Worm (Caenorhabditis elegans) whole organism, L2 larva: ENCODE measurements around the gene dsb-2.

ENCODE experiments used
- C34F6.9 ChIP-seq: fragments of 150-350 bp; optimal IDR thresholded peaks from 2 replicates; lab custom pipeline; 2014; ENCODE audit warnings: missing biosample characterization, missing genetic modification characterization
- F13H6.1 ChIP-seq: sonication (generic microtip); optimal IDR thresholded peaks from 2 replicates; lab custom pipeline; 2016; ENCODE audit warnings: missing genetic modification characterization, missing compliant biosample characterization
- Y55F3AM.14 ChIP-seq: fragments of 200-800 bp; sonication (Bioruptor generic); optimal IDR thresholded peaks from 2 replicates; lab custom pipeline; 2018; ENCODE audit warnings: mild to moderate bottlenecking, missing genetic modification characterization, missing compliant biosample characterization
- alr-1 ChIP-seq: fragments of 150-350 bp; optimal IDR thresholded peaks from 2 replicates; lab custom pipeline; 2014; ENCODE audit warnings: missing biosample characterization, missing genetic modification characterization
- aly-2 ChIP-seq: fragments of 150-350 bp; optimal IDR thresholded peaks from 2 replicates; lab custom pipeline; 2014; ENCODE audit warnings: missing biosample characterization, missing genetic modification characterization
- ama-1 ChIP-seq: fragments of 150-350 bp; optimal IDR thresholded peaks from 2 replicates; lab custom pipeline; 2018; ENCODE audit warnings: inconsistent platforms
- blmp-1 ChIP-seq: sonication (generic microtip); optimal IDR thresholded peaks from 2 replicates; lab custom pipeline; 2017; ENCODE audit warnings: missing genetic modification characterization, mild to moderate bottlenecking, missing compliant biosample characterization, antibody characterized with exemption, moderate library complexity; ENCODE audit not compliant: insufficient read depth
- ceh-16 ChIP-seq: fragments of 150-350 bp; optimal IDR thresholded peaks from 2 replicates; lab custom pipeline; 2014; ENCODE audit warnings: missing biosample characterization, missing genetic modification characterization
- ceh-82 ChIP-seq: fragments of 150-350 bp; optimal IDR thresholded peaks from 2 replicates; lab custom pipeline; 2014; ENCODE audit warnings: missing biosample characterization, missing genetic modification characterization
- crh-2 ChIP-seq: sonication (generic microtip); optimal IDR thresholded peaks from 2 replicates; lab custom pipeline; 2017; ENCODE audit warnings: missing biosample characterization, missing genetic modification characterization
- egl-27 ChIP-seq: sonication (generic microtip); optimal IDR thresholded peaks from 3 replicates; lab custom pipeline; 2017; ENCODE audit warnings: missing biosample characterization, missing genetic modification reagents, missing genetic modification characterization
- fos-1 ChIP-seq: fragments of 150-350 bp; optimal IDR thresholded peaks from 2 replicates; lab custom pipeline; 2014; ENCODE audit warnings: missing biosample characterization, missing genetic modification characterization
- gmeb-1 ChIP-seq: fragments of 150-350 bp; optimal IDR thresholded peaks from 2 replicates; lab custom pipeline; 2014; ENCODE audit warnings: missing biosample characterization, missing genetic modification characterization
- lin-11 ChIP-seq: fragments of 150-350 bp; sonication (generic microtip); optimal IDR thresholded peaks from 2 replicates; lab custom pipeline; 2014; ENCODE audit warnings: missing biosample characterization, missing genetic modification characterization, inconsistent platforms, mixed read lengths
- lin-13 ChIP-seq: fragments of 150-350 bp; optimal IDR thresholded peaks from 2 replicates; lab custom pipeline; 2014; ENCODE audit warnings: missing biosample characterization, missing genetic modification reagents, missing genetic modification characterization
- lin-39 ChIP-seq: fragments of 150-350 bp; optimal IDR thresholded peaks from 2 replicates; lab custom pipeline; 2014; ENCODE audit warnings: missing biosample characterization, missing genetic modification reagents, missing genetic modification characterization
- lsy-2 ChIP-seq, 2 experiments: fragments of 150-350 bp in 1 of 2; sonication (generic microtip) in 1 of 2; optimal IDR thresholded peaks; 2 replicates each; lab custom pipeline; 2014 to 2017; ENCODE audit warnings: missing biosample characterization in 2 of 2, missing genetic modification characterization in 2 of 2
- mab-5 ChIP-seq: fragments of 150-350 bp; optimal IDR thresholded peaks from 2 replicates; lab custom pipeline; 2014; ENCODE audit warnings: missing biosample characterization, missing genetic modification characterization
- mdl-1 ChIP-seq, 2 experiments: fragments of 150-350 bp in 1 of 2; sonication (generic microtip) in 1 of 2; optimal IDR thresholded peaks; 2 replicates each; lab custom pipeline; 2017; ENCODE audit warnings: missing biosample characterization in 2 of 2, missing genetic modification characterization in 2 of 2
- nhr-11 ChIP-seq: fragments of 150-350 bp; optimal IDR thresholded peaks from 2 replicates; lab custom pipeline; 2014; ENCODE audit warnings: missing biosample characterization, missing genetic modification characterization
- nhr-12 ChIP-seq: fragments of 150-350 bp; optimal IDR thresholded peaks from 2 replicates; lab custom pipeline; 2014; ENCODE audit warnings: missing biosample characterization, missing genetic modification characterization
- nhr-129 ChIP-seq: fragments of 150-350 bp; optimal IDR thresholded peaks from 2 replicates; lab custom pipeline; 2014; ENCODE audit warnings: missing biosample characterization, missing genetic modification characterization
- nhr-21 ChIP-seq: fragments of 150-350 bp; optimal IDR thresholded peaks from 2 replicates; lab custom pipeline; 2014; ENCODE audit warnings: missing biosample characterization, missing genetic modification characterization
- nhr-23 ChIP-seq: fragments of 150-350 bp; optimal IDR thresholded peaks from 2 replicates; lab custom pipeline; 2014; ENCODE audit warnings: missing biosample characterization, missing genetic modification reagents, missing genetic modification characterization
- nhr-237 ChIP-seq: fragments of 150-350 bp; optimal IDR thresholded peaks from 2 replicates; lab custom pipeline; 2014; ENCODE audit warnings: missing biosample characterization, missing genetic modification characterization
- nhr-25 ChIP-seq: fragments of 150-350 bp; sonication (generic microtip); optimal IDR thresholded peaks from 3 replicates; lab custom pipeline; 2014; ENCODE audit warnings: missing biosample characterization, missing genetic modification characterization
- nhr-6 ChIP-seq: fragments of 150-350 bp; optimal IDR thresholded peaks from 2 replicates; lab custom pipeline; 2014; ENCODE audit warnings: missing biosample characterization, missing genetic modification characterization
- nhr-77 ChIP-seq: fragments of 150-350 bp; optimal IDR thresholded peaks from 2 replicates; lab custom pipeline; 2014; ENCODE audit warnings: missing biosample characterization, missing genetic modification characterization
- peb-1 ChIP-seq: fragments of 150-350 bp; optimal IDR thresholded peaks from 2 replicates; lab custom pipeline; 2014; ENCODE audit warnings: missing biosample characterization, missing genetic modification characterization
- sem-4 ChIP-seq: fragments of 150-350 bp; optimal IDR thresholded peaks from 2 replicates; lab custom pipeline; 2014; ENCODE audit warnings: missing biosample characterization, missing genetic modification reagents, missing genetic modification characterization
- skn-1 ChIP-seq: sonication (generic microtip); optimal IDR thresholded peaks from 2 replicates; lab custom pipeline; 2017; ENCODE audit warnings: missing biosample characterization, missing genetic modification characterization
- sma-3 ChIP-seq: sonication (generic microtip); optimal IDR thresholded peaks from 2 replicates; lab custom pipeline; 2016; ENCODE audit warnings: missing genetic modification reagents, missing genetic modification characterization, missing compliant biosample characterization
- sma-9 ChIP-seq, 2 experiments: fragments of 150-350 bp in 1 of 2; sonication (generic microtip) in 1 of 2; optimal IDR thresholded peaks; 2 replicates each; lab custom pipeline; 2014 to 2016; ENCODE audit warnings: missing genetic modification characterization in 2 of 2, mild to moderate bottlenecking in 1 of 2, missing biosample characterization in 1 of 2, missing compliant biosample characterization in 1 of 2, missing genetic modification reagents in 1 of 2, moderate library complexity in 1 of 2
- snpc-4 ChIP-seq: fragments of 150-350 bp; optimal IDR thresholded peaks from 2 replicates; lab custom pipeline; 2014; ENCODE audit warnings: missing biosample characterization, missing genetic modification characterization
- unc-39 ChIP-seq: fragments of 150-350 bp; optimal IDR thresholded peaks from 2 replicates; lab custom pipeline; 2014; ENCODE audit warnings: missing biosample characterization, missing genetic modification characterization
- unc-55 ChIP-seq: fragments of 150-350 bp; sonication (generic microtip); optimal IDR thresholded peaks from 3 replicates; lab custom pipeline; 2014; ENCODE audit warnings: missing biosample characterization, missing genetic modification reagents, missing genetic modification characterization
- unc-62 ChIP-seq: fragments of 150-350 bp; optimal IDR thresholded peaks from 2 replicates; lab custom pipeline; 2014; ENCODE audit warnings: missing biosample characterization, missing genetic modification reagents, missing genetic modification characterization
- ztf-1 ChIP-seq: fragments of 200-800 bp; sonication (Bioruptor generic); conservative IDR thresholded peaks from 2 replicates; pipeline ENCODE4 v1.3.6; 2022; ENCODE audit warnings: missing genetic modification characterization, missing compliant biosample characterization
- ztf-4 ChIP-seq: fragments of 150-350 bp; optimal IDR thresholded peaks from 2 replicates; lab custom pipeline; 2014; ENCODE audit warnings: missing biosample characterization, missing genetic modification characterization

dsb-2 gene

DNA sequence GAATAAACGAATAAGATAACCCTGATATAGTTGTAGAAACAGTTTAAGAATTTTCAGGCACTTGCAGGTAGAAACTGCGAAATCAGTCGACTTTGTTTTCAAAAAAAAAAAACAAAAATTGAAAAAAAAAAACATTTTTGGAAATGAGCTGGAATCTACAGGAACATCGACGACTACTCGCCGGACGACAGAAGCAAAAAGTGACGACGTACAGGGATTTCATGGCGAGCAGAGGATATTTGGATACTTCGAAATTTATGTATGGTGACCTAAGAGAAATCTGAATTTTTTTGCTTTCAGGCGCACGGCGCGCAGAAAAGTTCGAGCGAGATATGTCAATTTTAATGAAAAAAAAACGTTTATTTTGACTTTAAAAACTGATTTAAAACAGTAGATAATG, 9.8 kb upstream of the dsb-2 start:
- TF ChIP-seq alr-1 (tag; lab: Kevin White, UChicago) (no peak), ceh-82 (tag; lab: Kevin White, UChicago) (no peak), unc-62 (GFP tag; lab: Kevin White, UChicago) (no peak), nhr-12 (no peak), nhr-11 (tag; lab: Kevin White, UChicago) (no peak), aly-2 (tag; lab: Kevin White, UChicago) (no peak)

DNA sequence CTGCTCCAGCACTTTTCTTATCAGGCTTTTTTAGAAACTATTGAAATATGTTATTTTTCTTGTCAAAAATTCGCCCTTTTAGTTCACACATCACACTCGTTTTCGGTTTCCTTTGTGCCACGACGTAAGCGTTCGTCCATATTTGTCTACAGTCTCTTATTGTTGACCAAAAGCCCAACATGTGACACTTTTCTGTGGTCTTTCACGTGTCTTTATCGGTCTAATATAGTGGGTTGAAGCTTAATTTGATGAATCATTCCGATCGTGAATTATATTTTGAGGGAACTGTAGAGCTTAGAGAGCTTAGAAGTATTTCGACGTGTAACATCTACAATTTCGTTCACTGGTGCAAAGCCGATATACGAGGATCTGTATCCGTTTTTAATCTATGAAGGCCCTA, 6.6 kb upstream of the dsb-2 start:
- TF ChIP-seq unc-55 (GFP tag; lab: Kevin White, UChicago): no peak
- peak in 1 of 2 experiments; percentile 5 for TF ChIP-seq lsy-2 (tag; optimal IDR thresholded peaks at IDR 0.05; lab: Kevin White, UChicago)
- no peak for TF ChIP-seq ztf-4 (tag; lab: Kevin White, UChicago)
- no peak for TF ChIP-seq nhr-77
- no peak for TF ChIP-seq peb-1
- TF ChIP-seq nhr-129: peak; percentile 19
- TF ChIP-seq nhr-12: no peak
- TF ChIP-seq crh-2 (tag; lab: Kevin White, UChicago): peak; percentile 44
- TF ChIP-seq Y55F3AM.14: no peak
- TF ChIP-seq skn-1 (tag; lab: Kevin White, UChicago): no peak
- TF ChIP-seq F13H6.1: peak; percentile 33
- TF ChIP-seq sem-4 (tag; lab: Kevin White, UChicago): no peak
- no peak for TF ChIP-seq blmp-1 (tag; lab: Kevin White, UChicago)

DNA sequence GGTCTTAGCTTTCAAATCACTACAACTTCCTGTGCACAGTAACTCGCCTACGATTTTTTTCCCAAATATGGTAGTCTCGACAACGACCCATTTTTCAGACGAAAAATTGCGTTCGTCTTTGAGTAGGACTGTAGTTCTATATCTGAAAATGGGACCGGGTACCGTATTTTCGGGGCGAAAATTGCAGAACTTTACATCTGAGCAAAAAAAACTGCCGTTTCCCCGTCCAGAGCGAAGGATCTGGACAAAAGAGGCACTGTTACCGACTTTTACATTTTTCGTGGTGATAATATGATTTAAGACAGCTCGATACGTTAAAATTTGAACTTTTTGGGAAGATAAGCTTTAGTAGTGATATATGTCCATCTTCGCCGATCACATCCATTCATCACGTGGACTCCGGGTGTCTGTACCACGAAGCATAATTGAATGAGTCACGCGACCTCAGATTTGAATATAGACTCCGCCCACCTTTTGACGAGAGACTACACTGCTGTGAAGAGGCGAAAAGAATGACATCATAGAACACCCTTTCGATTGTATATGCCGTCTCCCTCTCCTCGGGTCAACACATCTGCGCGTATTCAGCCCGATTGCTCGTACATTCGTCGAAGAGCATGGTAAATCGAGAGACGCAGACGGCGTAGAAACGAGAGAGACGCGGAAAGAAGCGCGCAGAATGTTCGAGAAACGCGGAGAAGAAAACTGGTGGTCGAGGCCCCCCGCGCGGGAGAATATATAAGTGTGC, 6.0 kb upstream of the dsb-2 start:
- TF ChIP-seq gmeb-1 (tag; lab: Kevin White, UChicago): peak; percentile 28
- TF ChIP-seq sma-3 (GFP tag; lab: Kevin White, UChicago): peak; percentile 87
- peak; percentile 93 for TF ChIP-seq nhr-21 (tag; lab: Kevin White, UChicago)
- TF ChIP-seq nhr-12: no peak
- TF ChIP-seq unc-55 (GFP tag; lab: Kevin White, UChicago): peak; percentile 57
- peak; percentile 40 for TF ChIP-seq ceh-16
- TF ChIP-seq nhr-25 (tag; lab: Kevin White, UChicago): peak; percentile 94
- TF ChIP-seq mab-5: peak; percentile 52
- no peak for TF ChIP-seq lin-13 (GFP tag; lab: Kevin White, UChicago)
- TF ChIP-seq sem-4 (tag; lab: Kevin White, UChicago): peak; percentile 90
- peak; percentile 66 for TF ChIP-seq sma-9 (GFP tag; optimal IDR thresholded peaks at IDR 0.05; lab: Kevin White, UChicago)
- TF ChIP-seq sma-9 (tag; optimal IDR thresholded peaks at IDR 0.05; lab: Kevin White, UChicago): no peak
- TF ChIP-seq fos-1 (tag; lab: Kevin White, UChicago): peak; percentile 84
- TF ChIP-seq C34F6.9: peak; percentile 83
- TF ChIP-seq nhr-237: no peak
- peak; percentile 23 to 52 for TF ChIP-seq mdl-1 (tag; optimal IDR thresholded peaks at IDR 0.05; lab: Kevin White, UChicago)
- no peak for TF ChIP-seq ama-1 (lab: Kevin White, UChicago)
- TF ChIP-seq F13H6.1: peak; percentile 92
- no peak for TF ChIP-seq snpc-4 (tag; lab: Kevin White, UChicago)
- TF ChIP-seq unc-62 (GFP tag; lab: Kevin White, UChicago): peak; percentile 23
- peak; percentile 7 for TF ChIP-seq lin-11 (tag; lab: Kevin White, UChicago)
- peak; percentile 43 for TF ChIP-seq blmp-1 (tag; lab: Kevin White, UChicago)
- no peak for TF ChIP-seq lin-39 (tag; lab: Kevin White, UChicago)
- TF ChIP-seq ztf-4 (tag; lab: Kevin White, UChicago): peak; percentile 48
- TF ChIP-seq crh-2 (tag; lab: Kevin White, UChicago): peak; percentile 59
- TF ChIP-seq peb-1: no peak
- TF ChIP-seq unc-39 (tag; lab: Kevin White, UChicago): no peak
- no peak for TF ChIP-seq aly-2 (tag; lab: Kevin White, UChicago)
- peak; percentile 82 for TF ChIP-seq nhr-129
- TF ChIP-seq nhr-11 (tag; lab: Kevin White, UChicago): no peak
- peak; percentile 77 for TF ChIP-seq nhr-77
- no peak for TF ChIP-seq nhr-23 (tag; lab: Kevin White, UChicago)
- peak; percentile 49 to 82 for TF ChIP-seq lsy-2 (tag; optimal IDR thresholded peaks at IDR 0.05; lab: Kevin White, UChicago)
- TF ChIP-seq nhr-6: peak; percentile 25
- TF ChIP-seq Y55F3AM.14: peak; percentile 70
- TF ChIP-seq egl-27 (tag; lab: Kevin White, UChicago): peak; percentile 31
- no peak for TF ChIP-seq ztf-1 (GFP tag; lab: Robert Waterston, UW)
- TF ChIP-seq, all 48 proteins: peak for 24
